Worm (Caenorhabditis elegans) whole organism, L3 larva: ENCODE results near the gene serp-1.2.

ENCODE experiments used
- R02D3.7 ChIP-seq: fragments of 150-350 bp; optimal IDR thresholded peaks from 2 replicates; lab custom pipeline; 2014; ENCODE audit warnings: missing biosample characterization, missing genetic modification characterization
- ZK546.5 ChIP-seq: sonication (generic microtip); optimal IDR thresholded peaks from 2 replicates; lab custom pipeline; 2017; ENCODE audit warnings: missing biosample characterization, missing genetic modification characterization
- aly-2 ChIP-seq: fragments of 150-350 bp; optimal IDR thresholded peaks from 2 replicates; lab custom pipeline; 2014; ENCODE audit warnings: missing biosample characterization, missing genetic modification characterization
- ceh-16 ChIP-seq: sonication (generic microtip); optimal IDR thresholded peaks from 2 replicates; lab custom pipeline; 2017; ENCODE audit warnings: missing biosample characterization, missing genetic modification characterization
- ceh-28 ChIP-seq: fragments of 150-350 bp; optimal IDR thresholded peaks from 2 replicates; lab custom pipeline; 2014; ENCODE audit warnings: missing biosample characterization, missing genetic modification reagents, missing genetic modification characterization
- ceh-82 ChIP-seq: fragments of 150-350 bp; optimal IDR thresholded peaks from 2 replicates; lab custom pipeline; 2014; ENCODE audit warnings: missing biosample characterization, missing genetic modification characterization
- ceh-9 ChIP-seq: sonication (generic microtip); optimal IDR thresholded peaks from 2 replicates; lab custom pipeline; 2018; ENCODE audit warnings: missing biosample characterization, missing genetic modification characterization
- egl-27 ChIP-seq: sonication (generic microtip); optimal IDR thresholded peaks from 4 replicates; lab custom pipeline; 2017; ENCODE audit warnings: missing biosample characterization, missing genetic modification reagents, missing genetic modification characterization
- elt-1 ChIP-seq: fragments of 150-350 bp; optimal IDR thresholded peaks from 2 replicates; lab custom pipeline; 2014; ENCODE audit warnings: missing biosample characterization, missing genetic modification characterization
- elt-2 ChIP-seq: sonication (generic microtip); optimal IDR thresholded peaks from 2 replicates; lab custom pipeline; 2016; ENCODE audit warnings: missing genetic modification reagents, mild to moderate bottlenecking, missing genetic modification characterization, missing compliant biosample characterization
- elt-3 ChIP-seq, 3 experiments: fragments of 150-350 bp in 1 of 3; sonication (generic microtip) in 2 of 3; optimal IDR thresholded peaks; 2 replicates in 2 of 3; 4 replicates in 1 of 3; lab custom pipeline; 2014 to 2017; ENCODE audit warnings: missing biosample characterization in 3 of 3, missing genetic modification characterization in 3 of 3
- fkh-10 ChIP-seq: sonication (generic microtip); optimal IDR thresholded peaks from 2 replicates; lab custom pipeline; 2017; ENCODE audit warnings: missing biosample characterization, missing genetic modification reagents, missing genetic modification characterization
- fkh-2 ChIP-seq: fragments of 150-350 bp; optimal IDR thresholded peaks from 2 replicates; lab custom pipeline; 2014; ENCODE audit warnings: missing biosample characterization, missing genetic modification reagents, missing genetic modification characterization
- fos-1 ChIP-seq: fragments of 150-350 bp; optimal IDR thresholded peaks from 2 replicates; lab custom pipeline; 2014; ENCODE audit warnings: missing biosample characterization, missing genetic modification characterization
- hmg-11 ChIP-seq: sonication (generic microtip); optimal IDR thresholded peaks from 2 replicates; lab custom pipeline; 2016; ENCODE audit warnings: missing genetic modification characterization, missing compliant biosample characterization
- lin-15B ChIP-seq: fragments of 150-350 bp; optimal IDR thresholded peaks from 2 replicates; lab custom pipeline; 2014; ENCODE audit warnings: missing biosample characterization, missing genetic modification characterization
- lin-39 ChIP-seq: fragments of 150-350 bp; optimal IDR thresholded peaks from 2 replicates; lab custom pipeline; 2018; ENCODE audit warnings: missing biosample characterization, missing genetic modification reagents, missing genetic modification characterization
- lsy-12 ChIP-seq: sonication (generic microtip); optimal IDR thresholded peaks from 2 replicates; lab custom pipeline; 2016; ENCODE audit warnings: mild to moderate bottlenecking, missing genetic modification characterization, missing compliant biosample characterization
- mdl-1 ChIP-seq: fragments of 150-350 bp; optimal IDR thresholded peaks from 2 replicates; lab custom pipeline; 2014; ENCODE audit warnings: missing biosample characterization, missing genetic modification characterization
- mml-1 ChIP-seq: fragments of 150-350 bp; sonication (generic microtip); optimal IDR thresholded peaks from 3 replicates; lab custom pipeline; 2014; ENCODE audit warnings: missing biosample characterization, missing genetic modification characterization
- nfya-1 ChIP-seq: sonication (generic microtip); optimal IDR thresholded peaks from 2 replicates; lab custom pipeline; 2017; ENCODE audit warnings: missing genetic modification characterization, mild to moderate bottlenecking, missing compliant biosample characterization, antibody characterized with exemption, moderate library complexity; ENCODE audit not compliant: insufficient read depth
- nhr-11 ChIP-seq: fragments of 150-350 bp; optimal IDR thresholded peaks from 2 replicates; lab custom pipeline; 2014; ENCODE audit warnings: missing biosample characterization, missing genetic modification characterization
- nhr-12 ChIP-seq: fragments of 150-350 bp; optimal IDR thresholded peaks from 2 replicates; lab custom pipeline; 2014; ENCODE audit warnings: missing biosample characterization, missing genetic modification characterization
- nhr-237 ChIP-seq: fragments of 150-350 bp; optimal IDR thresholded peaks from 2 replicates; lab custom pipeline; 2014; ENCODE audit warnings: missing biosample characterization, missing genetic modification characterization
- nhr-25 ChIP-seq: sonication (generic microtip); optimal IDR thresholded peaks from 2 replicates; lab custom pipeline; 2017; ENCODE audit warnings: missing biosample characterization, missing genetic modification characterization
- nhr-43 ChIP-seq: sonication (generic microtip); optimal IDR thresholded peaks from 2 replicates; lab custom pipeline; 2016; ENCODE audit warnings: mild to moderate bottlenecking, missing genetic modification characterization, missing compliant biosample characterization; ENCODE audit not compliant: poor library complexity, severe bottlenecking
- nhr-67 ChIP-seq: fragments of 150-350 bp; optimal IDR thresholded peaks from 2 replicates; lab custom pipeline; 2014; ENCODE audit warnings: missing biosample characterization, missing genetic modification characterization
- nhr-76 ChIP-seq: fragments of 150-350 bp; sonication (generic microtip); optimal IDR thresholded peaks from 5 replicates; lab custom pipeline; 2014; ENCODE audit warnings: missing biosample characterization, missing genetic modification characterization
- nhr-77 ChIP-seq: fragments of 150-350 bp; optimal IDR thresholded peaks from 2 replicates; lab custom pipeline; 2014; ENCODE audit warnings: missing biosample characterization, missing genetic modification characterization
- pha-4 ChIP-seq: fragments of 150-350 bp; optimal IDR thresholded peaks from 2 replicates; lab custom pipeline; 2014; ENCODE audit warnings: missing biosample characterization, missing genetic modification reagents, missing genetic modification characterization
- pqm-1 ChIP-seq: fragments of 150-350 bp; optimal IDR thresholded peaks from 2 replicates; lab custom pipeline; 2017; ENCODE audit warnings: missing biosample characterization, missing genetic modification characterization, inconsistent platforms
- sea-2 ChIP-seq: fragments of 150-350 bp; sonication (generic microtip); optimal IDR thresholded peaks from 4 replicates; lab custom pipeline; 2014; ENCODE audit warnings: missing biosample characterization, missing genetic modification reagents, missing genetic modification characterization
- skn-1 ChIP-seq: fragments of 150-350 bp; optimal IDR thresholded peaks from 2 replicates; lab custom pipeline; 2014; ENCODE audit warnings: missing biosample characterization, missing genetic modification characterization
- snpc-4 ChIP-seq: fragments of 150-350 bp; optimal IDR thresholded peaks from 2 replicates; lab custom pipeline; 2014; ENCODE audit warnings: missing biosample characterization, missing genetic modification characterization
- tbx-2 ChIP-seq: sonication (generic microtip); optimal IDR thresholded peaks from 2 replicates; lab custom pipeline; 2016; ENCODE audit warnings: mild to moderate bottlenecking, missing genetic modification characterization, missing compliant biosample characterization
- unc-39 ChIP-seq: sonication (generic microtip); optimal IDR thresholded peaks from 4 replicates; lab custom pipeline; 2017; ENCODE audit warnings: missing biosample characterization, missing genetic modification characterization
- unc-62 ChIP-seq: fragments of 150-350 bp; sonication (generic microtip); optimal IDR thresholded peaks from 4 replicates; lab custom pipeline; 2014; ENCODE audit warnings: missing biosample characterization, missing genetic modification reagents, missing genetic modification characterization
- zag-1 ChIP-seq: fragments of 150-350 bp; optimal IDR thresholded peaks from 2 replicates; lab custom pipeline; 2014; ENCODE audit warnings: missing biosample characterization, missing genetic modification characterization
- ztf-4 ChIP-seq: fragments of 150-350 bp; optimal IDR thresholded peaks from 2 replicates; lab custom pipeline; 2014; ENCODE audit warnings: missing biosample characterization, missing genetic modification characterization

serp-1.2 gene

DNA sequence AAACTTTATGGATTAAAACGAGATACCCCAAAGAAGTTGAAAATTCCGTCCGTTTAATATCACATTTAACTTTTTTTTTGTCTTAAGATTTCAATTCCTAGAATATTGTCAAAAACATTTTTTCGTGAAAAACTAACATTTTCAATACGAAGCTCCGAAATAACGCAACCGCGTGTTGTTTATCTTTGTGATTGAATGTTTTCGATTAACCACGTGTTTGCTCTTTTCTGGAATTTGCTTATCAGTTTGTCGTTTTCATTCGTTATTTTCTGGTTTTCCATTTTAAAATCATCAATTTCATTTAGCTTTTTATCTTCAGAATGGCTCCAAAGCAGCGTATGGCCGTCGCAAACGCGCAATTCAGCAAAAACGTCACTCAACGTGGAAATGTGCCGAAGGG, at the start of gene serp-1.2:
Gene serp-1.2, plus strand, starts transcription at position 318 of the 400 bp plus-strand sequence.
- TF ChIP-seq elt-2 (tag; lab: Kevin White, UChicago) (peak; percentile 80), mml-1 (no peak), elt-1 (tag; lab: Kevin White, UChicago) (no peak), nfya-1 (tag; lab: Kevin White, UChicago) (peak; percentile 29), pha-4 (tag; lab: Kevin White, UChicago) (peak; percentile 77), pqm-1 (tag; lab: Kevin White, UChicago) (peak; percentile 78)

DNA sequence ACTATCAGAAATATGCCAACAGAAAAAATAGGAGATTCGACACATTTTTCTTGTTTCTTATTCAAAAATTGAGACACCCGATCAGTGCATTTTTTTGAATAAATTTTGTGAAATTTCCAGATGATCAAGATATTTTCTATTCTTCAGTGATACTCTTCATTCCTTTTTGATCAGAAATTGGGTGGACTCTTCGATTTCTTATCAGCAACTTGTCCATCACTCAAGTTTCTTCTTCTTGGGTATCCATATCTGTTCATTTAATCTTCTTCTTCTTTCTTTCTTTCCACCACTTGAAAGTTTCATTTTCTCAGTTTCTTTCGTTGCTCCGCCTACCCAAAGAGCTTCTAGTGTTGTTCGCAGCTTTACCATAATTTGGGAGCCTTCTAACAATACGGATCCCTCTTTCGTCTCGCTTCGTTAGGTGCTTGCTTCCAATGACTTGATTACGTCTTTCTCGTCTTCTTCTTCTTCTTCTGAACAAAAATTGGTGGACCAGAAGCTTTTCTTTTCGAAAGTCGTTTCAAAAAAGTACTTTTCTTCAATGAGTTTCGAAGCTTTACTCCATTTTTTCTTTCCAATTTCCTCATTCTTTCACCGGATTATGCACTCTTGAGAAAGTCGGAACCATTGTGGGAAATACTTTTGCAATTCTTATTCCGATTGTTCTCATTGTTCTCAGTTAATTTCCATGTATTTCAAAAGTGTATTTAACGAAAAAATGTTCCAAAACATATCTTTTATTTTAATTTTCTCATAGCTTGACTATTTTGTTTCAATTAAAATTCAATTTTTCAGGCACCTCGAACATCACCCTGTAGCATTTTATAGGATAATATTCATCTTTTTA, 49.6 kb upstream of the serp-1.2 start, which contains the start of gene pct-1:
Gene pct-1, plus strand, starts transcription at position 797 of the 847 bp plus-strand sequence.
- no peak for TF ChIP-seq ztf-4 (tag; lab: Kevin White, UChicago)
- TF ChIP-seq elt-1 (tag; lab: Kevin White, UChicago): peak; percentile 82
- TF ChIP-seq, all 47 proteins: peak for 1

- no peak for TF ChIP-seq hmg-11 (tag; lab: Kevin White, UChicago)
- TF ChIP-seq fkh-10 (GFP tag; lab: Kevin White, UChicago): peak; percentile 80
- peak; percentile 27 for TF ChIP-seq nfya-1 (tag; lab: Kevin White, UChicago)
These were observed 44.1 kb upstream of the serp-1.2 start for ce11 chrIV:8181404-8181803.

DNA sequence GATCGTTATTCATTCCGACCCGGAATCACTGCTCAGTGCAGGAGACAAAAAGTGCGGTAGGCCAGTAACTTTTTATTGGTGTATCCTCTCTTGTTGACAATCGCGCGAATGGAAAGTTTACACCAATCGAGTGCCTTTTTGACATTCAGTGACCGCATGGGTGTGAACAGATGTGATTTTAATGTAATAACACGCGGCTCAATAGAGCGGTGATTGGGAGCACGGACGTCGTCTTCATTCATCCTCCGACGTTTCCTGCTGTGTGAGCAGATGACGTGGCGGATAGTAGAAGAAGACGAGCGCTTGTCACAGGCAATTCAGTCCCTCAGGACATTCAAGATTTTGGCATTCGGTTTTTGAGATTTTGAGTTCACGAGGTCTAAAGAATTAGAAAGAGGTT, 42.9 kb upstream of the serp-1.2 start:
- no peak for TF ChIP-seq snpc-4 (tag; lab: Kevin White, UChicago)
- TF ChIP-seq unc-39 (tag; lab: Kevin White, UChicago): no peak
- TF ChIP-seq nhr-43 (tag; lab: Kevin White, UChicago): no peak
- no peak for TF ChIP-seq ztf-4 (tag; lab: Kevin White, UChicago)
- TF ChIP-seq elt-3 (tag; optimal IDR thresholded peaks at IDR 0.05; lab: Kevin White, UChicago): no peak
- TF ChIP-seq lin-39 (tag; lab: Kevin White, UChicago): peak; percentile 26
- TF ChIP-seq ceh-16 (tag; lab: Kevin White, UChicago): no peak
- TF ChIP-seq lsy-12 (tag; lab: Kevin White, UChicago): peak; percentile 15

DNA sequence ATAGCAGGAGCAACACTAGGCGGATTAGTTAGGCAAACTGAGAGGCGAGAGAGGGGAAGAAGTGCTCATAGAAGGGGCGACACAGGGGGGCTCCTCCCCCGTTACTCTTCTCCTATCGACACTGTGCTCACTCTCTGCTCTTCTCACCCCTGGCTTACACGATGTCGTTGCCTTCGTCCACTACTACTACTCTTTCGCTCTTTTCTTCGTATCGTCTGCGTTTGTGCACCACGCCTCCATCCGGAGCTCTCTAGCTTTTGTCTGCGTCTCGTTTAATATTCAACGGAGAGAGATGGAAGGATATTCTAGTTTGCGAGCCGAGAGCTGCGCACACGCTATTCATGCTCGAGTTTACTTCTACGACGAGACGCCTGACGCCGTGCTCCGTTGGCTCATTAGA, 42.2 kb upstream of the serp-1.2 start:
- TF ChIP-seq R02D3.7 (tag; lab: Kevin White, UChicago): no peak
- no peak for TF ChIP-seq mdl-1 (tag; lab: Kevin White, UChicago)
- TF ChIP-seq hmg-11 (tag; lab: Kevin White, UChicago): peak; percentile 90
- TF ChIP-seq nhr-43 (tag; lab: Kevin White, UChicago): no peak
- no peak for TF ChIP-seq skn-1 (tag; lab: Kevin White, UChicago)
- TF ChIP-seq zag-1 (tag; lab: Kevin White, UChicago): no peak
- TF ChIP-seq fkh-10 (GFP tag; lab: Kevin White, UChicago): peak; percentile 68
- TF ChIP-seq snpc-4 (tag; lab: Kevin White, UChicago): peak; percentile 17
- no peak for TF ChIP-seq fkh-2 (tag; lab: Kevin White, UChicago)
- peak; percentile 20 for TF ChIP-seq tbx-2 (tag; lab: Kevin White, UChicago)
- no peak for TF ChIP-seq unc-39 (tag; lab: Kevin White, UChicago)
- no peak for TF ChIP-seq elt-3 (tag; optimal IDR thresholded peaks at IDR 0.05; lab: Kevin White, UChicago)
- no peak for TF ChIP-seq ceh-82
- no peak for TF ChIP-seq fos-1 (tag; lab: Kevin White, UChicago)
- no peak for TF ChIP-seq elt-2 (tag; lab: Kevin White, UChicago)
- TF ChIP-seq lin-39 (tag; lab: Kevin White, UChicago): peak; percentile 48
- TF ChIP-seq ceh-9 (tag; lab: Kevin White, UChicago): no peak
- no peak for TF ChIP-seq nhr-77 (tag; lab: Kevin White, UChicago)
- TF ChIP-seq mml-1: no peak
- no peak for TF ChIP-seq nhr-25
- TF ChIP-seq sea-2: no peak
- no peak for TF ChIP-seq aly-2
- TF ChIP-seq nhr-67 (tag; lab: Kevin White, UChicago): no peak
- TF ChIP-seq nfya-1 (tag; lab: Kevin White, UChicago): peak; percentile 85
- TF ChIP-seq lin-15B (tag; lab: Kevin White, UChicago): no peak
- TF ChIP-seq nhr-237 (tag; lab: Kevin White, UChicago): no peak
- TF ChIP-seq ceh-16 (tag; lab: Kevin White, UChicago): no peak
- TF ChIP-seq elt-1 (tag; lab: Kevin White, UChicago): no peak
- no peak for TF ChIP-seq ceh-28 (tag; lab: Kevin White, UChicago)
- TF ChIP-seq nhr-76 (tag; lab: Kevin White, UChicago): no peak
- no peak for TF ChIP-seq unc-62 (GFP tag; lab: Kevin White, UChicago)
- TF ChIP-seq egl-27 (tag; lab: Kevin White, UChicago): no peak
- TF ChIP-seq pha-4 (tag; lab: Kevin White, UChicago): no peak
- TF ChIP-seq nhr-11 (tag; lab: Kevin White, UChicago): peak; percentile 28
- no peak for TF ChIP-seq ztf-4 (tag; lab: Kevin White, UChicago)
- TF ChIP-seq nhr-12 (tag; lab: Kevin White, UChicago): no peak
- no peak for TF ChIP-seq ZK546.5 (tag; lab: Kevin White, UChicago)
